Fruit fly (Drosophila melanogaster) whole organism, embryonic: Measurements from ENCODE around the gene Rbp.

Experiments
- Ada2b ChIP-seq: fragments of 200-800 bp; sonication (Bioruptor generic); IDR thresholded peaks from 2 replicates; pipeline ENCODE4 v1.3.6; 2022; ENCODE audit warnings: missing biosample characterization, missing genetic modification characterization
- Awh ChIP-seq: fragments of 200-800 bp; sonication (Bioruptor generic); IDR thresholded peaks from 2 replicates; pipeline ENCODE4, ENCODE4 v1.3.6; 2022; ENCODE audit warnings: missing biosample characterization, missing genetic modification characterization
- CG10147 ChIP-seq: fragments of 200-800 bp; sonication (Bioruptor generic); optimal IDR thresholded peaks from 2 replicates; lab custom pipeline; 2019; ENCODE audit warnings: missing biosample characterization, mild to moderate bottlenecking, missing genetic modification characterization, moderate library complexity
- CG10267 ChIP-seq: fragments of 200-800 bp; sonication (Bioruptor generic); optimal IDR thresholded peaks from 2 replicates; lab custom pipeline; 2018; ENCODE audit warnings: missing biosample characterization, mild to moderate bottlenecking, missing genetic modification characterization, moderate library complexity
- CG10321 ChIP-seq: fragments of 200-800 bp; sonication (Bioruptor generic); IDR thresholded peaks from 2 replicates; pipeline ENCODE4 v1.3.6; 2022; ENCODE audit warnings: missing biosample characterization, missing genetic modification characterization
- CG12391 ChIP-seq: fragments of 200-800 bp; sonication (Bioruptor generic); optimal IDR thresholded peaks from 3 replicates; lab custom pipeline; 2018; ENCODE audit warnings: missing biosample characterization, mild to moderate bottlenecking, missing genetic modification characterization, moderate library complexity
- CG13296 ChIP-seq: fragments of 200-800 bp; sonication (Bioruptor generic); optimal IDR thresholded peaks from 3 replicates; lab custom pipeline; 2018; ENCODE audit warnings: missing biosample characterization, mild to moderate bottlenecking, missing genetic modification characterization
- CG16863 ChIP-seq: fragments of 200-800 bp; sonication (Bioruptor generic); optimal IDR thresholded peaks from 3 replicates; lab custom pipeline; 2016; ENCODE audit warnings: missing biosample characterization, missing genetic modification characterization
- CG17359 ChIP-seq: fragments of 200-800 bp; sonication (Bioruptor generic); optimal IDR thresholded peaks from 3 replicates; lab custom pipeline; 2018; ENCODE audit warnings: missing biosample characterization, mild to moderate bottlenecking, missing genetic modification characterization, moderate library complexity
- CG2116 ChIP-seq: fragments of 200-800 bp; sonication (Bioruptor generic); optimal IDR thresholded peaks from 3 replicates; lab custom pipeline; 2018; ENCODE audit warnings: missing biosample characterization, mild to moderate bottlenecking, missing genetic modification characterization
- CG2889 ChIP-seq: fragments of 200-800 bp; sonication (Bioruptor generic); IDR thresholded peaks from 3 replicates; pipeline ENCODE4 v1.3.6; 2022; ENCODE audit warnings: missing biosample characterization, missing genetic modification characterization
- CG34224 ChIP-seq: fragments of 200-800 bp; sonication (Bioruptor generic); IDR thresholded peaks from 3 replicates; pipeline ENCODE4 v1.3.6; 2022; ENCODE audit warnings: missing biosample characterization, missing genetic modification characterization; ENCODE audit not compliant: partially characterized antibody
- CG34376 ChIP-seq: fragments of 200-800 bp; sonication (Bioruptor generic); optimal IDR thresholded peaks from 2 replicates; lab custom pipeline; 2018; ENCODE audit warnings: missing biosample characterization, mild to moderate bottlenecking, missing genetic modification characterization
- CG3838 ChIP-seq: fragments of 200-800 bp; sonication (Bioruptor generic); optimal IDR thresholded peaks from 3 replicates; lab custom pipeline; 2016; ENCODE audit warnings: missing biosample characterization, missing genetic modification characterization
- CG4328 ChIP-seq: fragments of 200-800 bp; sonication (Bioruptor generic); optimal IDR thresholded peaks from 3 replicates; lab custom pipeline; 2017; ENCODE audit warnings: missing biosample characterization, missing genetic modification reagents, missing genetic modification characterization
- CG6791 ChIP-seq: fragments of 200-800 bp; sonication (Bioruptor generic); IDR thresholded peaks from 3 replicates; pipeline ENCODE4 v1.3.6; 2022; ENCODE audit warnings: missing biosample characterization, missing genetic modification characterization; ENCODE audit not compliant: partially characterized antibody
- CG8281 ChIP-seq: fragments of 200-800 bp; sonication (Bioruptor generic); optimal IDR thresholded peaks from 2 replicates; lab custom pipeline; 2018; ENCODE audit warnings: missing biosample characterization, mild to moderate bottlenecking, missing genetic modification characterization, moderate library complexity
- CG8290 ChIP-seq, 3 experiments: fragments of 200-800 bp; sonication (Bioruptor generic); optimal IDR thresholded peaks; 2 replicates each; lab custom pipeline; 2016 to 2019; ENCODE audit warnings: missing biosample characterization in 3 of 3, missing genetic modification characterization in 3 of 3, mild to moderate bottlenecking in 2 of 3, moderate library complexity in 1 of 3
- CTCF ChIP-seq: fragments of 200-800 bp; sonication (Bioruptor generic); optimal IDR thresholded peaks from 2 replicates; lab custom pipeline; 2017; ENCODE audit warnings: missing biosample characterization, mild to moderate bottlenecking, missing genetic modification characterization, moderate library complexity
- CrebB ChIP-seq: fragments of 200-800 bp; sonication (Bioruptor generic); optimal IDR thresholded peaks from 3 replicates; lab custom pipeline; 2018; ENCODE audit warnings: missing biosample characterization, mild to moderate bottlenecking, missing genetic modification characterization
- Dek ChIP-seq: fragments of 200-800 bp; sonication (Bioruptor generic); optimal IDR thresholded peaks from 3 replicates; lab custom pipeline; 2019; ENCODE audit warnings: missing biosample characterization, mild to moderate bottlenecking, missing genetic modification characterization, moderate library complexity
- Eip74EF ChIP-seq, 2 experiments: fragments of 200-800 bp in 1 of 2; fragments of >200 bp in 1 of 2; sonication (Bioruptor generic) in 1 of 2; optimal IDR thresholded peaks; 2 replicates each; lab custom pipeline; 2017 to 2019; ENCODE audit warnings: missing biosample characterization in 2 of 2, missing genetic modification characterization in 2 of 2, mild to moderate bottlenecking in 1 of 2, moderate library complexity in 1 of 2
- Elba2 ChIP-seq: fragments of 200-800 bp; sonication (Bioruptor generic); optimal IDR thresholded peaks from 3 replicates; lab custom pipeline; 2016; ENCODE audit warnings: missing biosample characterization, missing genetic modification characterization
- Ets97D ChIP-seq: fragments of 200-800 bp; sonication (Bioruptor generic); optimal IDR thresholded peaks from 3 replicates; lab custom pipeline; 2016; ENCODE audit warnings: missing biosample characterization, missing genetic modification characterization
- H2.0 ChIP-seq: fragments of 200-800 bp; sonication (Bioruptor generic); IDR thresholded peaks from 2 replicates; pipeline ENCODE4 v1.3.6; 2022; ENCODE audit warnings: missing biosample characterization, missing genetic modification characterization
- HLHmδ ChIP-seq: fragments of 200-800 bp; sonication (Bioruptor generic); optimal IDR thresholded peaks from 2 replicates; lab custom pipeline; 2018; ENCODE audit warnings: missing biosample characterization, mild to moderate bottlenecking, missing genetic modification characterization, moderate library complexity
- HmgD ChIP-seq: fragments of 200-800 bp; sonication (Bioruptor generic); optimal IDR thresholded peaks from 3 replicates; lab custom pipeline; 2016; ENCODE audit warnings: missing biosample characterization, missing genetic modification characterization
- Hmr ChIP-seq: fragments of 200-800 bp; sonication (Bioruptor generic); optimal IDR thresholded peaks from 3 replicates; lab custom pipeline; 2017; ENCODE audit warnings: mild to moderate bottlenecking, missing biosample characterization, missing genetic modification reagents, missing genetic modification characterization
- Pdp1 ChIP-seq, 2 experiments: fragments of 200-800 bp; sonication (Bioruptor generic); optimal IDR thresholded peaks; 3 replicates each; lab custom pipeline; 2016; ENCODE audit warnings: missing biosample characterization in 2 of 2, missing genetic modification characterization in 2 of 2, mild to moderate bottlenecking in 1 of 2, moderate library complexity in 1 of 2
- Stat92E ChIP-seq, 3 experiments: fragments of >200 bp in 2 of 3; fragments of 200-800 bp in 1 of 3; sonication (Bioruptor generic) in 1 of 3; optimal IDR thresholded peaks; 2 replicates each; lab custom pipeline; 2017 to 2019; ENCODE audit warnings: missing biosample characterization in 3 of 3, missing genetic modification characterization in 3 of 3, mild to moderate bottlenecking in 1 of 3, moderate library complexity in 1 of 3
- abd-A ChIP-seq: fragments of 200-800 bp; sonication (Bioruptor generic); optimal IDR thresholded peaks from 3 replicates; lab custom pipeline; 2019; ENCODE audit warnings: missing biosample characterization, mild to moderate bottlenecking, missing genetic modification characterization, moderate library complexity
- bbx ChIP-seq: fragments of 200-800 bp; sonication (Bioruptor generic); IDR thresholded peaks from 2 replicates; pipeline ENCODE4 v1.3.6; 2022; ENCODE audit warnings: missing biosample characterization, missing genetic modification characterization; ENCODE audit not compliant: partially characterized antibody
- cad ChIP-seq: fragments of >200 bp; optimal IDR thresholded peaks from 2 replicates; lab custom pipeline; 2017; ENCODE audit warnings: missing biosample characterization, missing genetic modification characterization
- cas ChIP-seq: fragments of 200-800 bp; sonication (Bioruptor generic); IDR thresholded peaks from 2 replicates; pipeline ENCODE4 v1.3.6; 2022; ENCODE audit warnings: missing biosample characterization, missing genetic modification characterization
- ci ChIP-seq: fragments of 200-800 bp; sonication (Bioruptor generic); IDR thresholded peaks from 3 replicates; pipeline ENCODE4 v1.3.6; 2022; ENCODE audit warnings: missing biosample characterization, missing genetic modification characterization
- dan ChIP-seq: fragments of 200-800 bp; sonication (Bioruptor generic); IDR thresholded peaks from 2 replicates; pipeline ENCODE4 v1.3.6; 2022; ENCODE audit warnings: missing biosample characterization, missing genetic modification characterization
- emc ChIP-seq: fragments of 200-800 bp; sonication (Bioruptor generic); optimal IDR thresholded peaks from 2 replicates; lab custom pipeline; 2016; ENCODE audit warnings: missing biosample characterization, missing genetic modification characterization
- jing ChIP-seq: fragments of 200-800 bp; sonication (Bioruptor generic); optimal IDR thresholded peaks from 2 replicates; lab custom pipeline; 2018; ENCODE audit warnings: missing biosample characterization, mild to moderate bottlenecking, missing genetic modification characterization
- lmd ChIP-seq: fragments of 200-800 bp; sonication (Bioruptor generic); IDR thresholded peaks from 2 replicates; pipeline ENCODE4 v1.3.6; 2022; ENCODE audit warnings: missing biosample characterization, missing genetic modification characterization
- org-1 ChIP-seq: fragments of 200-800 bp; sonication (Bioruptor generic); optimal IDR thresholded peaks from 2 replicates; lab custom pipeline; 2017; ENCODE audit warnings: missing biosample characterization, missing genetic modification characterization
- rib ChIP-seq: fragments of 200-800 bp; sonication (Bioruptor generic); IDR thresholded peaks from 2 replicates; pipeline ENCODE4 v1.3.6; 2022; ENCODE audit warnings: missing biosample characterization, missing genetic modification characterization
- sens ChIP-seq: fragments of 200-800 bp; sonication (Bioruptor generic); peaks from one replicate; lab custom pipeline; 2016; ENCODE audit warnings: missing biosample characterization, missing genetic modification characterization
- slbo ChIP-seq: fragments of 200-800 bp; sonication (Bioruptor generic); IDR thresholded peaks from 2 replicates; pipeline ENCODE4 v1.3.6; 2022; ENCODE audit warnings: missing biosample characterization, missing genetic modification characterization
- so ChIP-seq: fragments of 200-800 bp; sonication (Bioruptor generic); IDR thresholded peaks from 3 replicates; pipeline ENCODE4 v1.3.6; 2022; ENCODE audit warnings: missing biosample characterization, missing genetic modification characterization
- stwl ChIP-seq: fragments of 200-800 bp; sonication (Bioruptor generic); optimal IDR thresholded peaks from 3 replicates; lab custom pipeline; 2018; ENCODE audit warnings: missing biosample characterization, mild to moderate bottlenecking, missing genetic modification characterization, moderate library complexity
- sug ChIP-seq: fragments of 200-800 bp; optimal IDR thresholded peaks from 2 replicates; lab custom pipeline; 2019; ENCODE audit warnings: missing biosample characterization, mild to moderate bottlenecking, missing genetic modification characterization, moderate library complexity
- tin ChIP-seq: fragments of 200-800 bp; sonication (Bioruptor generic); optimal IDR thresholded peaks from 3 replicates; lab custom pipeline; 2016; ENCODE audit warnings: missing biosample characterization, missing genetic modification characterization
- tna ChIP-seq: fragments of 200-800 bp; sonication (Bioruptor generic); IDR thresholded peaks from 2 replicates; pipeline ENCODE4 v1.3.6; 2022; ENCODE audit warnings: missing biosample characterization, missing genetic modification characterization; ENCODE audit not compliant: partially characterized antibody
- wek ChIP-seq: fragments of 200-800 bp; sonication (Bioruptor generic); optimal IDR thresholded peaks from 3 replicates; lab custom pipeline; 2018; ENCODE audit warnings: missing biosample characterization, mild to moderate bottlenecking, missing genetic modification characterization, moderate library complexity

Rbp gene

DNA sequence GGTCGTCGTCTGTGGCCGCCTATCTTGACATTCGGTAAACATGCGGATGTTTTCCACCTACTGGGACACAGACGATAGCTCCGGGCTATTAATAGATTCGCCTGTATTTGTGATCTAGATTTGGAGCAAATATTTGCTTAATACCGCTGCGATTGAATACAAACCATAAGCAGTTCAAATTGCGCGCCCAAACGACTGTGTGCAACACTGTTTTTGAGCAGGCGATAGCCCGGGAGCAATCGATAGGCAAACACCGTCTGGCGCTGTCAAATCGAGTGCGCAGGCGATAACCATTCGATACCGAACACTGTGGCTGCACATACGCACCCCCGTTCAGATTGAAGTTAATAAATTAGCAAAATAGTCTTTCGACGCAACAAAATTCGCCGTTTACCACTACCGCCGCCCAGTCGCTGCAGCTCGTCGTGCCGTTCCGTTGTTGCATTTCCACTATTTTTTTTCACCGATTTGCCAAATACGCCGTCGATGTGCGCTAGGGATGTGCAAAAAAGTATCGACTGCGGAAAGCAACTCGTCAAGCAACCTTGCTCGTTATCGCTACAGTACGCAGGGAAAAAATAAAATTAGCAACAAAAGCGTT is 33.8 kb downstream of the Rbp start, which contains the start of gene Atx2 (continued):
- TF ChIP-seq Awh (GFP tag; lab: Robert Waterston, UW) = no peak
- no peak; the same call in 1 of the 2 replicates for TF ChIP-seq lmd (GFP tag; lab: Robert Waterston, UW)
- TF ChIP-seq H2.0 (GFP tag; lab: Robert Waterston, UW) = peak; percentile 44
- TF ChIP-seq Dek (tag; lab: Kevin White, UChicago) = no peak
- peak; percentile 92 for TF ChIP-seq CG6791 (GFP tag; lab: Robert Waterston, UW)
- TF ChIP-seq CG8290 (GFP tag; optimal IDR thresholded peaks at IDR 0.05; lab: Kevin White, UChicago) = peak; percentile 30
- peak in 1 of 2 experiments; percentile 79 for TF ChIP-seq CG8290 (tag; optimal IDR thresholded peaks at IDR 0.05; lab: Kevin White, UChicago)
- peak; percentile 25 for TF ChIP-seq tin
- TF ChIP-seq sug (tag; lab: Kevin White, UChicago) = peak; percentile 30
- peak; percentile 76 for TF ChIP-seq sens (GFP tag; lab: Kevin White, UChicago)
- TF ChIP-seq Ada2b (GFP tag; lab: Robert Waterston, UW) = no peak
- peak; percentile 93 for TF ChIP-seq bbx
- peak; percentile 30 for TF ChIP-seq CrebB (tag; lab: Kevin White, UChicago)
- TF ChIP-seq HmgD (GFP tag; lab: Kevin White, UChicago) = peak; percentile 70
- peak; percentile 95 for TF ChIP-seq tna (GFP tag; lab: Robert Waterston, UW)
- peak; percentile 13 for TF ChIP-seq wek
- no peak for TF ChIP-seq Eip74EF (GFP tag; optimal IDR thresholded peaks at IDR 0.05; lab: Kevin White, UChicago)
- peak; percentile 11 for TF ChIP-seq CG16863
- no peak for TF ChIP-seq jing (GFP tag; lab: Kevin White, UChicago)
- TF ChIP-seq CG4328 (GFP tag; lab: Kevin White, UChicago) = no peak
- no peak for TF ChIP-seq cad (GFP tag; lab: Kevin White, UChicago)
- TF ChIP-seq Hmr (GFP tag; lab: Kevin White, UChicago) = peak; percentile 59
- TF ChIP-seq Elba2 (GFP tag; lab: Kevin White, UChicago) = no peak
- 0 out of 3 replicates have a peak, but pooled peaks have one; percentile 9 for TF ChIP-seq so (GFP tag; lab: Robert Waterston, UW)
- no peak for TF ChIP-seq HLHmδ (GFP tag; lab: Kevin White, UChicago)
- TF ChIP-seq CG12391 (tag; lab: Kevin White, UChicago) = peak; percentile 34
- no peak for TF ChIP-seq cas (GFP tag; lab: Robert Waterston, UW)
- TF ChIP-seq org-1 = no peak
- no peak for TF ChIP-seq CG10147 (GFP tag; lab: Kevin White, UChicago)
- TF ChIP-seq stwl (tag; lab: Kevin White, UChicago) = peak; percentile 89
- peak; percentile 96 for TF ChIP-seq CG10267 (tag; lab: Kevin White, UChicago)
- TF ChIP-seq CG2116 (GFP tag; lab: Kevin White, UChicago) = peak; percentile 97
- peak; percentile 69 for TF ChIP-seq CTCF (GFP tag; lab: Kevin White, UChicago)
- TF ChIP-seq CG10321 = no peak
- peak in 1 of 3 experiments; percentile 38 for TF ChIP-seq Stat92E (GFP tag; optimal IDR thresholded peaks at IDR 0.05; lab: Kevin White, UChicago)
- TF ChIP-seq emc (GFP tag; lab: Kevin White, UChicago) = no peak
- TF ChIP-seq rib (GFP tag; lab: Robert Waterston, UW) = no peak
- TF ChIP-seq Pdp1 (GFP tag; optimal IDR thresholded peaks at IDR 0.05; lab: Kevin White, UChicago) = peak in 1 of 2 experiments; percentile 31
- TF ChIP-seq CG34224 (GFP tag; lab: Robert Waterston, UW) = peak; percentile 93
- no peak for TF ChIP-seq CG34376 (GFP tag; lab: Kevin White, UChicago)
- no peak for TF ChIP-seq CG8281 (tag; lab: Kevin White, UChicago)
- peak; percentile 75; the same call in 2 of the 3 replicates for TF ChIP-seq ci (GFP tag; lab: Robert Waterston, UW)
- TF ChIP-seq CG3838 (GFP tag; lab: Kevin White, UChicago) = no peak
- TF ChIP-seq CG2889 (GFP tag; lab: Robert Waterston, UW) = no peak
- TF ChIP-seq CG13296 (GFP tag; lab: Kevin White, UChicago) = peak; percentile 59
- no peak for TF ChIP-seq dan (GFP tag; lab: Robert Waterston, UW)
- TF ChIP-seq abd-A (tag; lab: Kevin White, UChicago) = no peak
- peak; percentile 66 for TF ChIP-seq slbo (GFP tag; lab: Robert Waterston, UW)
- peak; percentile 18 for TF ChIP-seq CG17359 (tag; lab: Kevin White, UChicago)
- peak; percentile 75 for TF ChIP-seq Ets97D (GFP tag; lab: Kevin White, UChicago)
